Fruit fly (Drosophila melanogaster) whole organism, embryonic: Measurements from ENCODE around the gene CG13060.

Experiments
- Atf3 ChIP-seq: fragments of 200-800 bp; sonication (Bioruptor generic); optimal IDR thresholded peaks from 3 replicates; lab custom pipeline; 2016; ENCODE audit warnings: missing biosample characterization, missing genetic modification characterization
- C15 ChIP-seq: fragments of 200-800 bp; sonication (Bioruptor generic); IDR thresholded peaks from 3 replicates; pipeline ENCODE4 v1.3.6; 2022; ENCODE audit warnings: missing biosample characterization, missing genetic modification characterization
- CG10543 ChIP-seq: fragments of 200-800 bp; sonication (Bioruptor generic); optimal IDR thresholded peaks from 3 replicates; lab custom pipeline; 2017; ENCODE audit warnings: missing biosample characterization, mild to moderate bottlenecking, missing genetic modification characterization, moderate library complexity
- CG11456 ChIP-seq: fragments of 200-800 bp; sonication (Bioruptor generic); IDR thresholded peaks from 3 replicates; pipeline ENCODE4 v1.3.6; 2022; ENCODE audit warnings: missing biosample characterization, missing genetic modification characterization
- CG11696 ChIP-seq: fragments of 200-800 bp; sonication (Bioruptor generic); IDR thresholded peaks from 2 replicates; pipeline ENCODE4 v1.3.6; 2022; ENCODE audit warnings: missing biosample characterization, missing genetic modification characterization
- CG12071 ChIP-seq: fragments of 200-800 bp; sonication (Bioruptor generic); optimal IDR thresholded peaks from 3 replicates; lab custom pipeline; 2018; ENCODE audit warnings: missing biosample characterization, mild to moderate bottlenecking, missing genetic modification characterization
- CG13287 ChIP-seq: fragments of 200-800 bp; sonication (Bioruptor generic); IDR thresholded peaks from 2 replicates; pipeline ENCODE4 v1.3.6; 2022; ENCODE audit warnings: missing biosample characterization, missing genetic modification characterization; ENCODE audit not compliant: partially characterized antibody
- CG13296 ChIP-seq: fragments of 200-800 bp; sonication (Bioruptor generic); optimal IDR thresholded peaks from 3 replicates; lab custom pipeline; 2018; ENCODE audit warnings: missing biosample characterization, mild to moderate bottlenecking, missing genetic modification characterization
- CG13775 ChIP-seq: fragments of 200-800 bp; sonication (Bioruptor generic); optimal IDR thresholded peaks from 3 replicates; lab custom pipeline; 2017; ENCODE audit warnings: missing biosample characterization, mild to moderate bottlenecking, missing genetic modification characterization
- CG15011 ChIP-seq: fragments of 200-800 bp; sonication (Bioruptor generic); optimal IDR thresholded peaks from 3 replicates; lab custom pipeline; 2018; ENCODE audit warnings: missing biosample characterization, mild to moderate bottlenecking, missing genetic modification characterization
- CG15269 ChIP-seq: fragments of 200-800 bp; sonication (Bioruptor generic); optimal IDR thresholded peaks from 2 replicates; lab custom pipeline; 2018; ENCODE audit warnings: missing biosample characterization, mild to moderate bottlenecking, missing genetic modification characterization, moderate library complexity
- CG15514 ChIP-seq: fragments of 200-800 bp; sonication (Bioruptor generic); optimal IDR thresholded peaks from 3 replicates; lab custom pipeline; 2017; ENCODE audit warnings: missing biosample characterization, missing genetic modification characterization, mild to moderate bottlenecking, moderate library complexity, missing genetic modification reagents
- CG17568 ChIP-seq: fragments of 200-800 bp; sonication (Bioruptor generic); optimal IDR thresholded peaks from 2 replicates; lab custom pipeline; 2018; ENCODE audit warnings: missing biosample characterization, mild to moderate bottlenecking, missing genetic modification characterization, moderate library complexity
- CG18619 ChIP-seq: fragments of 200-800 bp; sonication (Bioruptor generic); optimal IDR thresholded peaks from 3 replicates; lab custom pipeline; 2017; ENCODE audit warnings: missing biosample characterization, mild to moderate bottlenecking, missing genetic modification characterization
- CG2199 ChIP-seq: fragments of 200-800 bp; sonication (Bioruptor generic); IDR thresholded peaks from 3 replicates; pipeline ENCODE4 v1.3.6; 2022; ENCODE audit warnings: missing biosample characterization, missing genetic modification characterization
- CG30020 ChIP-seq: fragments of 200-800 bp; optimal IDR thresholded peaks from 2 replicates; lab custom pipeline; 2019; ENCODE audit warnings: missing biosample characterization, mild to moderate bottlenecking, missing genetic modification characterization, moderate library complexity
- CG4854 ChIP-seq: fragments of 200-800 bp; sonication (Bioruptor generic); optimal IDR thresholded peaks from 2 replicates; lab custom pipeline; 2016; ENCODE audit warnings: missing biosample characterization, missing genetic modification characterization, inconsistent platforms
- CG6813 ChIP-seq: fragments of 200-800 bp; sonication (Bioruptor generic); optimal IDR thresholded peaks from 2 replicates; lab custom pipeline; 2017; ENCODE audit warnings: missing biosample characterization, missing genetic modification characterization, mild to moderate bottlenecking, moderate library complexity, missing genetic modification reagents
- CG7987 ChIP-seq: fragments of 200-800 bp; sonication (Bioruptor generic); optimal IDR thresholded peaks from 2 replicates; lab custom pipeline; 2018; ENCODE audit warnings: missing biosample characterization, mild to moderate bottlenecking, missing genetic modification characterization, moderate library complexity
- CG8290 ChIP-seq, 3 experiments: fragments of 200-800 bp; sonication (Bioruptor generic); optimal IDR thresholded peaks; 2 replicates each; lab custom pipeline; 2016 to 2019; ENCODE audit warnings: missing biosample characterization in 3 of 3, missing genetic modification characterization in 3 of 3, mild to moderate bottlenecking in 2 of 3, moderate library complexity in 1 of 3
- CTCF ChIP-seq: fragments of 200-800 bp; sonication (Bioruptor generic); optimal IDR thresholded peaks from 2 replicates; lab custom pipeline; 2017; ENCODE audit warnings: missing biosample characterization, mild to moderate bottlenecking, missing genetic modification characterization, moderate library complexity
- Ets65A ChIP-seq: fragments of 200-800 bp; sonication (Bioruptor generic); peaks from one replicate; lab custom pipeline; 2016; ENCODE audit warnings: missing biosample characterization, missing genetic modification characterization
- Gsc ChIP-seq: fragments of 200-800 bp; sonication (Bioruptor generic); IDR thresholded peaks from 2 replicates; pipeline ENCODE4 v1.3.6; 2022; ENCODE audit warnings: missing biosample characterization, missing genetic modification characterization
- Sox102F ChIP-seq: fragments of 200-800 bp; sonication (Bioruptor generic); optimal IDR thresholded peaks from 2 replicates; lab custom pipeline; 2018; ENCODE audit warnings: missing biosample characterization, mild to moderate bottlenecking, missing genetic modification characterization, moderate library complexity
- Stat92E ChIP-seq, 3 experiments: fragments of >200 bp in 2 of 3; fragments of 200-800 bp in 1 of 3; sonication (Bioruptor generic) in 1 of 3; optimal IDR thresholded peaks; 2 replicates each; lab custom pipeline; 2017 to 2019; ENCODE audit warnings: missing biosample characterization in 3 of 3, missing genetic modification characterization in 3 of 3, mild to moderate bottlenecking in 1 of 3, moderate library complexity in 1 of 3
- Trl ChIP-seq, 3 experiments: fragments of >200 bp in 2 of 3; fragments of 200-800 bp in 1 of 3; sonication (Bioruptor generic) in 1 of 3; optimal IDR thresholded peaks; 2 replicates in 1 of 3; 3 replicates in 2 of 3; lab custom pipeline; 2016 to 2017; ENCODE audit warnings: missing biosample characterization in 1 of 3, missing genetic modification characterization in 1 of 3
- croc ChIP-seq: fragments of 200-800 bp; sonication (Bioruptor generic); conservative IDR thresholded peaks from 3 replicates; pipeline ENCODE4 v1.3.6; 2022; ENCODE audit warnings: missing biosample characterization, missing genetic modification characterization
- danr ChIP-seq: fragments of 200-800 bp; sonication (Bioruptor generic); IDR thresholded peaks from 2 replicates; pipeline ENCODE4 v1.3.6; 2022; ENCODE audit warnings: missing biosample characterization, missing genetic modification characterization
- disco-r ChIP-seq: fragments of 200-800 bp; sonication (Bioruptor generic); optimal IDR thresholded peaks from 2 replicates; lab custom pipeline; 2016; ENCODE audit warnings: missing biosample characterization, missing genetic modification characterization
- dmrt99B ChIP-seq: fragments of 200-800 bp; sonication (Bioruptor generic); optimal IDR thresholded peaks from 2 replicates; lab custom pipeline; 2018; ENCODE audit warnings: missing biosample characterization, mild to moderate bottlenecking, missing genetic modification characterization, moderate library complexity
- dpn ChIP-seq, 2 experiments: fragments of 200-800 bp; sonication (Bioruptor generic); optimal IDR thresholded peaks; 3 replicates each; lab custom pipeline; 2016; ENCODE audit warnings: missing biosample characterization in 2 of 2, missing genetic modification characterization in 2 of 2
- ewg ChIP-seq: fragments of 200-800 bp; sonication (Bioruptor generic); optimal IDR thresholded peaks from 3 replicates; lab custom pipeline; 2017; ENCODE audit warnings: mild to moderate bottlenecking, missing biosample characterization, missing genetic modification reagents, missing genetic modification characterization
- gfzf ChIP-seq: fragments of 200-800 bp; sonication (Bioruptor generic); optimal IDR thresholded peaks from 2 replicates; lab custom pipeline; 2016; ENCODE audit warnings: missing biosample characterization, mild to moderate bottlenecking, missing genetic modification characterization, moderate library complexity
- gsb ChIP-seq: fragments of 200-800 bp; sonication (Bioruptor generic); IDR thresholded peaks from 2 replicates; pipeline ENCODE4 v1.3.6; 2022; ENCODE audit warnings: missing biosample characterization, missing genetic modification characterization
- hth ChIP-seq: fragments of >200 bp; optimal IDR thresholded peaks from 2 replicates; lab custom pipeline; 2017; ENCODE audit warnings: inconsistent platforms
- lola ChIP-seq, 3 experiments: fragments of >200 bp in 2 of 3; fragments of 200-800 bp in 1 of 3; sonication (Bioruptor generic) in 1 of 3; optimal IDR thresholded peaks; 2 replicates each; lab custom pipeline; 2017 to 2019; ENCODE audit warnings: missing biosample characterization in 3 of 3, missing genetic modification characterization in 3 of 3, mild to moderate bottlenecking in 1 of 3, moderate library complexity in 1 of 3
- nerfin-1 ChIP-seq: fragments of 200-800 bp; sonication (Bioruptor generic); optimal IDR thresholded peaks from 3 replicates; lab custom pipeline; 2019; ENCODE audit warnings: missing biosample characterization, mild to moderate bottlenecking, missing genetic modification characterization, moderate library complexity
- odd ChIP-seq: fragments of 200-800 bp; sonication (Bioruptor generic); optimal IDR thresholded peaks from 2 replicates; lab custom pipeline; 2017; ENCODE audit warnings: missing biosample characterization, mild to moderate bottlenecking, missing genetic modification characterization
- org-1 ChIP-seq: fragments of 200-800 bp; sonication (Bioruptor generic); optimal IDR thresholded peaks from 2 replicates; lab custom pipeline; 2017; ENCODE audit warnings: missing biosample characterization, missing genetic modification characterization
- psq ChIP-seq: fragments of 200-800 bp; sonication (Bioruptor generic); optimal IDR thresholded peaks from 2 replicates; lab custom pipeline; 2017; ENCODE audit warnings: missing biosample characterization, missing genetic modification characterization
- sd ChIP-seq: fragments of 200-800 bp; sonication (Bioruptor generic); optimal IDR thresholded peaks from 3 replicates; lab custom pipeline; 2018; ENCODE audit warnings: missing biosample characterization, mild to moderate bottlenecking, missing genetic modification characterization, moderate library complexity
- sens ChIP-seq: fragments of 200-800 bp; sonication (Bioruptor generic); peaks from one replicate; lab custom pipeline; 2016; ENCODE audit warnings: missing biosample characterization, missing genetic modification characterization
- seq ChIP-seq: fragments of 200-800 bp; sonication (Bioruptor generic); IDR thresholded peaks from 2 replicates; pipeline ENCODE4 v1.3.6; 2022; ENCODE audit warnings: missing biosample characterization, missing genetic modification characterization
- sob ChIP-seq: fragments of 200-800 bp; sonication (Bioruptor generic); IDR thresholded peaks from 2 replicates; pipeline ENCODE4 v1.3.6; 2022; ENCODE audit warnings: missing biosample characterization, missing genetic modification characterization
- stwl ChIP-seq: fragments of 200-800 bp; sonication (Bioruptor generic); optimal IDR thresholded peaks from 3 replicates; lab custom pipeline; 2018; ENCODE audit warnings: missing biosample characterization, mild to moderate bottlenecking, missing genetic modification characterization, moderate library complexity
- vvl ChIP-seq: fragments of 200-800 bp; sonication (Bioruptor generic); IDR thresholded peaks from 2 replicates; pipeline ENCODE4 v1.3.6; 2022; ENCODE audit warnings: missing biosample characterization, missing genetic modification characterization
- z ChIP-seq: fragments of 200-800 bp; sonication (Bioruptor generic); IDR thresholded peaks from 3 replicates; pipeline ENCODE4 v1.3.6; 2022; ENCODE audit warnings: missing biosample characterization, missing genetic modification characterization
- zen2 ChIP-seq: fragments of 200-800 bp; sonication (Bioruptor generic); IDR thresholded peaks from 3 replicates; pipeline ENCODE4 v1.3.6; 2022; ENCODE audit warnings: missing biosample characterization, missing genetic modification characterization; ENCODE audit not compliant: partially characterized antibody
- zfh1 ChIP-seq: fragments of 200-800 bp; sonication (Bioruptor generic); IDR thresholded peaks from 3 replicates; pipeline ENCODE4 v1.3.6; 2022; ENCODE audit warnings: missing biosample characterization, missing genetic modification characterization

Gene CG13060

dm6 chr3L:16334876-16335275, 15.2 kb downstream of the CG13060 start (continued):
- TF ChIP-seq CG13287 (GFP tag; lab: Robert Waterston, UW) (peak; percentile 45; the same call in 1 of the 2 replicates), dmrt99B (tag; lab: Kevin White, UChicago) (no peak), danr (no peak), sens (no peak), disco-r (GFP tag; lab: Kevin White, UChicago) (no peak), zen2 (GFP tag; lab: Robert Waterston, UW) (0 out of 3 replicates have a peak, but pooled peaks have one; percentile 13), CG8290 (GFP tag; optimal IDR thresholded peaks at IDR 0.05; lab: Kevin White, UChicago) (no peak), CG8290 (tag; optimal IDR thresholded peaks at IDR 0.05; lab: Kevin White, UChicago) (peak in 1 of 2 experiments; percentile 31), seq (GFP tag; lab: Robert Waterston, UW) (no peak), CG4854 (GFP tag; lab: Kevin White, UChicago) (no peak), CG15514 (GFP tag; lab: Kevin White, UChicago) (peak; percentile 96), zfh1 (no peak), Stat92E (GFP tag; optimal IDR thresholded peaks at IDR 0.05; lab: Kevin White, UChicago) (no peak), vvl (GFP tag; lab: Robert Waterston, UW) (peak; percentile 24; the same call in 1 of the 2 replicates), odd (GFP tag; lab: Kevin White, UChicago) (no peak)

- no peak for TF ChIP-seq Atf3 (GFP tag; lab: Kevin White, UChicago)
- TF ChIP-seq CG18619 (GFP tag; lab: Kevin White, UChicago) = no peak
- no peak for TF ChIP-seq org-1 (GFP tag; lab: Kevin White, UChicago)
- no peak for TF ChIP-seq CG12071 (GFP tag; lab: Kevin White, UChicago)
- TF ChIP-seq CG7987 (GFP tag; lab: Kevin White, UChicago) = no peak
- no peak for TF ChIP-seq CG13296 (GFP tag; lab: Kevin White, UChicago)
- TF ChIP-seq CG11456 = no peak
- TF ChIP-seq psq (GFP tag; lab: Kevin White, UChicago) = no peak
- TF ChIP-seq Trl (optimal IDR thresholded peaks at IDR 0.05; lab: Kevin White, UChicago) = no peak
- TF ChIP-seq Trl (GFP tag; optimal IDR thresholded peaks at IDR 0.05; lab: Kevin White, UChicago) = no peak
- no peak for TF ChIP-seq CG30020 (tag; lab: Kevin White, UChicago)
- no peak for TF ChIP-seq Sox102F (GFP tag; lab: Kevin White, UChicago)
- no peak for TF ChIP-seq CG17568
- no peak for TF ChIP-seq CG2199 (GFP tag; lab: Robert Waterston, UW)
- TF ChIP-seq stwl (tag; lab: Kevin White, UChicago) = no peak
- no peak for TF ChIP-seq gsb (GFP tag; lab: Robert Waterston, UW)
- no peak for TF ChIP-seq lola (GFP tag; optimal IDR thresholded peaks at IDR 0.05; lab: Kevin White, UChicago)
- TF ChIP-seq hth = no peak
- TF ChIP-seq CG10543 (GFP tag; lab: Kevin White, UChicago) = no peak
- TF ChIP-seq ewg (GFP tag; lab: Kevin White, UChicago) = no peak
- TF ChIP-seq Ets65A (GFP tag; lab: Kevin White, UChicago) = peak; percentile 2
- TF ChIP-seq sd (tag; lab: Kevin White, UChicago) = peak; percentile 66
- no peak for TF ChIP-seq z (GFP tag; lab: Robert Waterston, UW)
- no peak for TF ChIP-seq dpn (GFP tag; optimal IDR thresholded peaks at IDR 0.05; lab: Kevin White, UChicago)
- no peak for TF ChIP-seq dmrt99B (tag; lab: Kevin White, UChicago)
- no peak for TF ChIP-seq sob (GFP tag; lab: Robert Waterston, UW)
- TF ChIP-seq CG15011 (GFP tag; lab: Kevin White, UChicago) = no peak
- no peak for TF ChIP-seq CTCF (GFP tag; lab: Kevin White, UChicago)
- no peak for TF ChIP-seq croc
- TF ChIP-seq gfzf (GFP tag; lab: Kevin White, UChicago) = no peak
- TF ChIP-seq zfh1 = no peak
- peak; percentile 83 for TF ChIP-seq vvl (GFP tag; lab: Robert Waterston, UW)
- no peak for TF ChIP-seq CG6813 (GFP tag; lab: Kevin White, UChicago)
- TF ChIP-seq CG15269 (tag; lab: Kevin White, UChicago) = no peak
- no peak for TF ChIP-seq CG11696 (GFP tag; lab: Robert Waterston, UW)
- no peak for TF ChIP-seq Gsc (GFP tag; lab: Robert Waterston, UW)
- TF ChIP-seq C15 (GFP tag; lab: Robert Waterston, UW) = no peak
- no peak for TF ChIP-seq CG13775 (GFP tag; lab: Kevin White, UChicago)
- no peak for TF ChIP-seq nerfin-1 (tag; lab: Kevin White, UChicago)
Observed at dm6 chr3L:16337739-16338138, 18.1 kb downstream of the CG13060 start.
